Fruit fly (Drosophila melanogaster) whole organism, embryonic: ENCODE data around the gene opa.
A peak's percentile ranks its signal among the peaks of the same experiment; 100 is the strongest.

Experiments used
- ATbp ChIP-seq: fragments of 200-800 bp; sonication (Bioruptor generic); optimal IDR thresholded peaks from 2 replicates; lab custom pipeline; 2017; ENCODE audit warnings: missing biosample characterization, mild to moderate bottlenecking, missing genetic modification characterization, missing genetic modification reagents
- Aef1 ChIP-seq: fragments of 200-800 bp; sonication (Bioruptor generic); IDR thresholded peaks from 3 replicates; pipeline ENCODE4 v1.3.6; 2022; ENCODE audit warnings: missing biosample characterization, missing genetic modification characterization
- CG10654 ChIP-seq: fragments of 200-800 bp; sonication (Bioruptor generic); optimal IDR thresholded peaks from 2 replicates; lab custom pipeline; 2016; ENCODE audit warnings: missing biosample characterization, missing genetic modification characterization
- CG10959 ChIP-seq: fragments of 200-800 bp; sonication (Bioruptor generic); IDR thresholded peaks from 2 replicates; pipeline ENCODE4 v1.3.6; 2022; ENCODE audit warnings: missing biosample characterization, missing genetic modification characterization
- CG11398 ChIP-seq: fragments of 200-800 bp; sonication (Bioruptor generic); optimal IDR thresholded peaks from 2 replicates; lab custom pipeline; 2016; ENCODE audit warnings: missing biosample characterization, missing genetic modification characterization
- CG11560 ChIP-seq: fragments of 200-800 bp; sonication (Bioruptor generic); IDR thresholded peaks from 3 replicates; pipeline ENCODE4 v1.3.6; 2022; ENCODE audit warnings: missing biosample characterization, missing genetic modification characterization
- CG12769 ChIP-seq: fragments of 200-800 bp; sonication (Bioruptor generic); optimal IDR thresholded peaks from 2 replicates; lab custom pipeline; 2019; ENCODE audit warnings: missing biosample characterization, mild to moderate bottlenecking, missing genetic modification characterization, moderate library complexity
- CG13296 ChIP-seq: fragments of 200-800 bp; sonication (Bioruptor generic); optimal IDR thresholded peaks from 3 replicates; lab custom pipeline; 2018; ENCODE audit warnings: missing biosample characterization, mild to moderate bottlenecking, missing genetic modification characterization
- CG1603 ChIP-seq: fragments of 200-800 bp; sonication (Bioruptor generic); optimal IDR thresholded peaks from 2 replicates; lab custom pipeline; 2019; ENCODE audit warnings: missing biosample characterization, mild to moderate bottlenecking, missing genetic modification characterization, moderate library complexity
- CG17802 ChIP-seq: fragments of 200-800 bp; sonication (Bioruptor generic); optimal IDR thresholded peaks from 2 replicates; lab custom pipeline; 2018; ENCODE audit warnings: missing biosample characterization, mild to moderate bottlenecking, missing genetic modification characterization, moderate library complexity
- CG17912 ChIP-seq: fragments of 200-800 bp; sonication (Bioruptor generic); optimal IDR thresholded peaks from 2 replicates; lab custom pipeline; 2018; ENCODE audit warnings: missing biosample characterization, mild to moderate bottlenecking, missing genetic modification characterization
- CG32772 ChIP-seq: fragments of 200-800 bp; sonication (Bioruptor generic); IDR thresholded peaks from 2 replicates; pipeline ENCODE4 v1.3.6; 2022; ENCODE audit warnings: missing biosample characterization, missing genetic modification characterization
- CG4730 ChIP-seq: fragments of 200-800 bp; sonication (Bioruptor generic); IDR thresholded peaks from 2 replicates; pipeline ENCODE4 v1.3.6; 2022; ENCODE audit warnings: missing biosample characterization, missing genetic modification characterization
- CG4820 ChIP-seq: fragments of 200-800 bp; sonication (Bioruptor generic); optimal IDR thresholded peaks from 3 replicates; lab custom pipeline; 2016; ENCODE audit warnings: missing biosample characterization, missing genetic modification characterization
- CG6791 ChIP-seq: fragments of 200-800 bp; sonication (Bioruptor generic); IDR thresholded peaks from 3 replicates; pipeline ENCODE4 v1.3.6; 2022; ENCODE audit warnings: missing biosample characterization, missing genetic modification characterization; ENCODE audit not compliant: partially characterized antibody
- CG7372 ChIP-seq: fragments of 200-800 bp; sonication (Bioruptor generic); IDR thresholded peaks from 2 replicates; pipeline ENCODE4 v1.3.6; 2022; ENCODE audit warnings: missing biosample characterization, missing genetic modification characterization
- CG7556 ChIP-seq: fragments of 200-800 bp; sonication (Bioruptor generic); optimal IDR thresholded peaks from 2 replicates; lab custom pipeline; 2017; ENCODE audit warnings: missing biosample characterization, mild to moderate bottlenecking, missing genetic modification characterization
- CG7987 ChIP-seq: fragments of 200-800 bp; sonication (Bioruptor generic); optimal IDR thresholded peaks from 2 replicates; lab custom pipeline; 2018; ENCODE audit warnings: missing biosample characterization, mild to moderate bottlenecking, missing genetic modification characterization, moderate library complexity
- CG8359 ChIP-seq: fragments of 200-800 bp; sonication (Bioruptor generic); optimal IDR thresholded peaks from 2 replicates; lab custom pipeline; 2017; ENCODE audit warnings: missing biosample characterization, mild to moderate bottlenecking, missing genetic modification characterization, borderline replicate concordance
- CG8388 ChIP-seq: fragments of 200-800 bp; sonication (Bioruptor generic); optimal IDR thresholded peaks from 2 replicates; lab custom pipeline; 2019; ENCODE audit warnings: missing biosample characterization, mild to moderate bottlenecking, missing genetic modification characterization, moderate library complexity
- CHES-1-like ChIP-seq: fragments of 200-800 bp; sonication (Bioruptor generic); optimal IDR thresholded peaks from 2 replicates; lab custom pipeline; 2016; ENCODE audit warnings: missing biosample characterization, missing genetic modification characterization
- Doc2 ChIP-seq: fragments of 200-800 bp; sonication (Bioruptor generic); IDR thresholded peaks from 2 replicates; pipeline ENCODE4 v1.3.6; 2022; ENCODE audit warnings: missing biosample characterization, missing genetic modification characterization
- Doc3 ChIP-seq: fragments of 200-800 bp; sonication (Bioruptor generic); IDR thresholded peaks from 3 replicates; pipeline ENCODE4 v1.3.6; 2022; ENCODE audit warnings: missing biosample characterization, missing genetic modification characterization; ENCODE audit not compliant: partially characterized antibody
- GATAe ChIP-seq: fragments of 200-800 bp; sonication (Bioruptor generic); conservative IDR thresholded peaks from 2 replicates; pipeline ENCODE4 v1.3.6; 2022; ENCODE audit warnings: missing biosample characterization, missing genetic modification characterization
- Hmx ChIP-seq: fragments of 200-800 bp; sonication (Bioruptor generic); optimal IDR thresholded peaks from 2 replicates; lab custom pipeline; 2016; ENCODE audit warnings: missing biosample characterization, missing genetic modification characterization
- Lhr ChIP-seq: fragments of 200-800 bp; sonication (Bioruptor generic); optimal IDR thresholded peaks from 3 replicates; lab custom pipeline; 2017; ENCODE audit warnings: mild to moderate bottlenecking, missing biosample characterization, missing genetic modification reagents, missing genetic modification characterization
- NFAT ChIP-seq: fragments of 200-800 bp; sonication (Bioruptor generic); IDR thresholded peaks from 2 replicates; pipeline ENCODE4 v1.3.6; 2022; ENCODE audit warnings: missing biosample characterization, missing genetic modification characterization
- Nf-YB ChIP-seq: fragments of 200-800 bp; sonication (Bioruptor generic); optimal IDR thresholded peaks from 3 replicates; lab custom pipeline; 2019; ENCODE audit warnings: missing biosample characterization, mild to moderate bottlenecking, missing genetic modification characterization, moderate library complexity
- Rx ChIP-seq: fragments of 200-800 bp; sonication (Bioruptor generic); IDR thresholded peaks from 2 replicates; pipeline ENCODE4 v1.3.6; 2022; ENCODE audit warnings: missing biosample characterization, missing genetic modification characterization
- Stat92E ChIP-seq, 3 experiments: fragments of >200 bp in 2 of 3; fragments of 200-800 bp in 1 of 3; sonication (Bioruptor generic) in 1 of 3; optimal IDR thresholded peaks; 2 replicates each; lab custom pipeline; 2017 to 2019; ENCODE audit warnings: missing biosample characterization in 3 of 3, missing genetic modification characterization in 3 of 3, mild to moderate bottlenecking in 1 of 3, moderate library complexity in 1 of 3
- Vsx1 ChIP-seq: fragments of 200-800 bp; sonication (Bioruptor generic); optimal IDR thresholded peaks from 2 replicates; lab custom pipeline; 2017; ENCODE audit warnings: missing biosample characterization, mild to moderate bottlenecking, missing genetic modification characterization, missing genetic modification reagents
- Xrp1 ChIP-seq: fragments of 200-800 bp; sonication (Bioruptor generic); IDR thresholded peaks from 2 replicates; pipeline ENCODE4 v1.3.6; 2022; ENCODE audit warnings: missing biosample characterization, missing genetic modification characterization
- cas ChIP-seq: fragments of 200-800 bp; sonication (Bioruptor generic); IDR thresholded peaks from 2 replicates; pipeline ENCODE4 v1.3.6; 2022; ENCODE audit warnings: missing biosample characterization, missing genetic modification characterization
- dpn ChIP-seq, 2 experiments: fragments of 200-800 bp; sonication (Bioruptor generic); optimal IDR thresholded peaks; 3 replicates each; lab custom pipeline; 2016; ENCODE audit warnings: missing biosample characterization in 2 of 2, missing genetic modification characterization in 2 of 2
- dysf ChIP-seq: fragments of 200-800 bp; sonication (Bioruptor generic); IDR thresholded peaks from 3 replicates; pipeline ENCODE4 v1.3.6; 2022; ENCODE audit warnings: missing biosample characterization, missing genetic modification characterization
- grn ChIP-seq: fragments of 200-800 bp; sonication (Bioruptor generic); optimal IDR thresholded peaks from 3 replicates; lab custom pipeline; 2017; ENCODE audit warnings: missing biosample characterization, missing genetic modification characterization
- jumu ChIP-seq: fragments of 200-800 bp; sonication (Bioruptor generic); optimal IDR thresholded peaks from 3 replicates; lab custom pipeline; 2016; ENCODE audit warnings: missing biosample characterization, missing genetic modification characterization
- kah ChIP-seq: fragments of 200-800 bp; sonication (Bioruptor generic); optimal IDR thresholded peaks from 2 replicates; lab custom pipeline; 2018; ENCODE audit warnings: missing biosample characterization, mild to moderate bottlenecking, missing genetic modification characterization
- lbe ChIP-seq: fragments of 200-800 bp; sonication (Bioruptor generic); optimal IDR thresholded peaks from 2 replicates; lab custom pipeline; 2016; ENCODE audit warnings: missing biosample characterization, mild to moderate bottlenecking, missing genetic modification characterization
- lov ChIP-seq, 2 experiments: fragments of 200-800 bp in 1 of 2; fragments of >200 bp in 1 of 2; sonication (Bioruptor generic) in 1 of 2; IDR thresholded peaks in 1 of 2; optimal IDR thresholded peaks in 1 of 2; 2 replicates in 1 of 2; 3 replicates in 1 of 2; pipeline versions ENCODE4 v1.3.6 to Lab custom; 2017 to 2022; ENCODE audit warnings: missing biosample characterization in 1 of 2, missing genetic modification characterization in 1 of 2
- mirr ChIP-seq: fragments of 200-800 bp; sonication (Bioruptor generic); optimal IDR thresholded peaks from 3 replicates; lab custom pipeline; 2018; ENCODE audit warnings: missing biosample characterization, mild to moderate bottlenecking, missing genetic modification characterization
- phol ChIP-seq: fragments of 200-800 bp; sonication (Bioruptor generic); optimal IDR thresholded peaks from 3 replicates; lab custom pipeline; 2018; ENCODE audit warnings: missing biosample characterization, mild to moderate bottlenecking, missing genetic modification characterization, moderate library complexity
- pros ChIP-seq: fragments of 200-800 bp; sonication (Bioruptor generic); optimal IDR thresholded peaks from 3 replicates; lab custom pipeline; 2019; ENCODE audit warnings: missing biosample characterization, mild to moderate bottlenecking, missing genetic modification characterization, moderate library complexity
- ro ChIP-seq: fragments of 200-800 bp; sonication (Bioruptor generic); IDR thresholded peaks from 2 replicates; pipeline ENCODE4 v1.3.6; 2022; ENCODE audit warnings: missing biosample characterization, missing genetic modification characterization
- stc ChIP-seq: fragments of 200-800 bp; sonication (Bioruptor generic); IDR thresholded peaks from 2 replicates; pipeline ENCODE4 v1.3.6; 2022; ENCODE audit warnings: missing biosample characterization, missing genetic modification characterization
- tap ChIP-seq: fragments of 200-800 bp; optimal IDR thresholded peaks from 3 replicates; lab custom pipeline; 2019; ENCODE audit warnings: missing biosample characterization, mild to moderate bottlenecking, missing genetic modification characterization, moderate library complexity
- tna ChIP-seq: fragments of 200-800 bp; sonication (Bioruptor generic); IDR thresholded peaks from 2 replicates; pipeline ENCODE4 v1.3.6; 2022; ENCODE audit warnings: missing biosample characterization, missing genetic modification characterization; ENCODE audit not compliant: partially characterized antibody
- tx ChIP-seq: fragments of 200-800 bp; sonication (Bioruptor generic); optimal IDR thresholded peaks from 2 replicates; lab custom pipeline; 2016; ENCODE audit warnings: missing biosample characterization, missing genetic modification characterization
- unc-4 ChIP-seq: fragments of 200-800 bp; sonication (Bioruptor generic); IDR thresholded peaks from 2 replicates; pipeline ENCODE4 v1.3.6; 2022; ENCODE audit warnings: missing biosample characterization, missing genetic modification characterization; ENCODE audit not compliant: partially characterized antibody

The opa gene

DNA sequence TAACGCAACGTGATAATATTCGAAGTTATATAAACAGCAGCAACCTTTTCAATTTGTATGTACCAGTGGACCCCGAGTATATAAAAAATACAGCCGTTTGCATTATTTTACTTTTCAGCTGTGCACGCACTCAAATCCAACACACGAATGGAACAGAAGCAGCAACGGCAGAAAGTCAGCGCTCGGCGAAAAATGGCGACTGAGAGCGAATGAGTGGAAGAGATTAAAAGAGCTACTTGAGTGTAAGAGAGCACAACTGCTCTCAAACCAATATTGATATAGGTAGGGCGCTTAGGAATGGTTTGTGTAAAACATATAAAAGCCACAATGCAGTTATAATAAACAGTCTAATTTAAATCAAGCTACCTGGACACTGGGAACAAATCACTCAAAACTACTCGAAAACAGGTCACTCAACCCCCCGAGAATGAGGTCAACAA lies 46.3 kb upstream of the opa start (continued):
- TF ChIP-seq stc (peak; percentile 57; the same call in 1 of the 2 replicates), lbe (GFP tag; lab: Kevin White, UChicago) (peak; percentile 38), Doc3 (GFP tag; lab: Robert Waterston, UW) (no peak), CG8388 (peak; percentile 35), CG4820 (GFP tag; lab: Kevin White, UChicago) (peak; percentile 40), tna (peak; percentile 11; the same call in 1 of the 2 replicates), tx (no peak), CHES-1-like (GFP tag; lab: Kevin White, UChicago) (peak; percentile 66), CG17912 (GFP tag; lab: Kevin White, UChicago) (peak; percentile 63), CG11560 (tag; lab: Robert Waterston, UW) (no peak), lov (optimal IDR thresholded peaks at IDR 0.05; lab: Kevin White, UChicago) (no peak), lov (GFP tag; IDR thresholded peaks at IDR 0.05; lab: Robert Waterston, UW) (peak; percentile 68; the same call in 1 of the 3 replicates), CG6791 (GFP tag; lab: Robert Waterston, UW) (no peak), kah (GFP tag; lab: Kevin White, UChicago) (peak; percentile 58), Xrp1 (GFP tag; lab: Robert Waterston, UW) (peak; percentile 54), phol (peak; percentile 35), Lhr (GFP tag; lab: Kevin White, UChicago) (peak; percentile 40), mirr (GFP tag; lab: Kevin White, UChicago) (peak; percentile 86), NFAT (GFP tag; lab: Robert Waterston, UW) (peak; percentile 41; the same call in 1 of the 2 replicates), CG1603 (tag; lab: Kevin White, UChicago) (peak; percentile 21), CG11398 (peak; percentile 37), CG10654 (peak; percentile 56), dpn (GFP tag; optimal IDR thresholded peaks at IDR 0.05; lab: Kevin White, UChicago) (peak in 1 of 2 experiments; percentile 64), Doc2 (GFP tag; lab: Robert Waterston, UW) (no peak), Hmx (GFP tag; lab: Kevin White, UChicago) (no peak), CG12769 (tag; lab: Kevin White, UChicago) (no peak), Nf-YB (peak; percentile 50), unc-4 (peak; percentile 16; the same call in 1 of the 2 replicates), Vsx1 (GFP tag; lab: Kevin White, UChicago) (peak; percentile 81), CG7372 (no peak), CG13296 (GFP tag; lab: Kevin White, UChicago) (peak; percentile 83), CG32772 (GFP tag; lab: Robert Waterston, UW) (no peak), GATAe (no peak), ATbp (GFP tag; lab: Kevin White, UChicago) (peak; percentile 90), cas (GFP tag; lab: Robert Waterston, UW) (no peak), CG10959 (GFP tag; lab: Robert Waterston, UW) (no peak), pros (no peak), dysf (no peak), CG4730 (GFP tag; lab: Robert Waterston, UW) (no peak), Rx (GFP tag; lab: Robert Waterston, UW) (no peak), CG8359 (GFP tag; lab: Kevin White, UChicago) (peak; percentile 49), jumu (GFP tag; lab: Kevin White, UChicago) (no peak), grn (GFP tag; lab: Kevin White, UChicago) (peak; percentile 49), ro (GFP tag; lab: Robert Waterston, UW) (no peak), CG7556 (GFP tag; lab: Kevin White, UChicago) (peak; percentile 55), tap (peak; percentile 53), CG17802 (tag; lab: Kevin White, UChicago) (no peak), Aef1 (GFP tag; lab: Robert Waterston, UW) (no peak), CG7987 (GFP tag; lab: Kevin White, UChicago) (peak; percentile 85), Stat92E (GFP tag; optimal IDR thresholded peaks at IDR 0.05; lab: Kevin White, UChicago) (no peak)
